Fruit fly (Drosophila melanogaster) whole organism, embryonic: Measurements from ENCODE around the gene acj6.

Experiments
- Atf3 ChIP-seq: fragments of 200-800 bp; sonication (Bioruptor generic); optimal IDR thresholded peaks from 3 replicates; lab custom pipeline; 2016; ENCODE audit warnings: missing biosample characterization, missing genetic modification characterization
- Bgb ChIP-seq: fragments of 200-800 bp; sonication (Bioruptor generic); IDR thresholded peaks from 2 replicates; pipeline ENCODE4 v1.3.6; 2022; ENCODE audit warnings: missing biosample characterization, missing genetic modification characterization; ENCODE audit not compliant: partially characterized antibody
- CG10543 ChIP-seq: fragments of 200-800 bp; sonication (Bioruptor generic); optimal IDR thresholded peaks from 3 replicates; lab custom pipeline; 2017; ENCODE audit warnings: missing biosample characterization, mild to moderate bottlenecking, missing genetic modification characterization, moderate library complexity
- CG11504 ChIP-seq: fragments of 200-800 bp; sonication (Bioruptor generic); optimal IDR thresholded peaks from 3 replicates; lab custom pipeline; 2019; ENCODE audit warnings: missing biosample characterization, mild to moderate bottlenecking, missing genetic modification characterization, moderate library complexity
- CG13123 ChIP-seq: fragments of 200-800 bp; sonication (Bioruptor generic); optimal IDR thresholded peaks from 2 replicates; lab custom pipeline; 2016; ENCODE audit warnings: missing biosample characterization, missing genetic modification characterization
- CG13287 ChIP-seq: fragments of 200-800 bp; sonication (Bioruptor generic); IDR thresholded peaks from 2 replicates; pipeline ENCODE4 v1.3.6; 2022; ENCODE audit warnings: missing biosample characterization, missing genetic modification characterization; ENCODE audit not compliant: partially characterized antibody
- CG13775 ChIP-seq: fragments of 200-800 bp; sonication (Bioruptor generic); optimal IDR thresholded peaks from 3 replicates; lab custom pipeline; 2017; ENCODE audit warnings: missing biosample characterization, mild to moderate bottlenecking, missing genetic modification characterization
- CG18262 ChIP-seq: fragments of 200-800 bp; optimal IDR thresholded peaks from 3 replicates; lab custom pipeline; 2019; ENCODE audit warnings: missing biosample characterization, mild to moderate bottlenecking, missing genetic modification characterization, moderate library complexity
- CG1832 ChIP-seq: fragments of 200-800 bp; sonication (Bioruptor generic); optimal IDR thresholded peaks from 2 replicates; lab custom pipeline; 2017; ENCODE audit warnings: missing biosample characterization, mild to moderate bottlenecking, missing genetic modification characterization, inconsistent platforms
- CG3065 ChIP-seq: fragments of 200-800 bp; sonication (Bioruptor generic); optimal IDR thresholded peaks from 2 replicates; lab custom pipeline; 2016; ENCODE audit warnings: missing biosample characterization, missing genetic modification characterization
- CG31365 ChIP-seq: fragments of 200-800 bp; sonication (Bioruptor generic); optimal IDR thresholded peaks from 2 replicates; lab custom pipeline; 2018; ENCODE audit warnings: missing biosample characterization, mild to moderate bottlenecking, missing genetic modification characterization
- CG3163 ChIP-seq: fragments of 200-800 bp; sonication (Bioruptor generic); optimal IDR thresholded peaks from 3 replicates; lab custom pipeline; 2016; ENCODE audit warnings: missing biosample characterization, missing genetic modification characterization
- CG32772 ChIP-seq: fragments of 200-800 bp; sonication (Bioruptor generic); IDR thresholded peaks from 2 replicates; pipeline ENCODE4 v1.3.6; 2022; ENCODE audit warnings: missing biosample characterization, missing genetic modification characterization
- CG3838 ChIP-seq: fragments of 200-800 bp; sonication (Bioruptor generic); optimal IDR thresholded peaks from 3 replicates; lab custom pipeline; 2016; ENCODE audit warnings: missing biosample characterization, missing genetic modification characterization
- CG3995 ChIP-seq: fragments of 200-800 bp; sonication (Bioruptor generic); optimal IDR thresholded peaks from 3 replicates; lab custom pipeline; 2016; ENCODE audit warnings: missing biosample characterization, missing genetic modification characterization
- CG4282 ChIP-seq: fragments of 200-800 bp; sonication (Bioruptor generic); optimal IDR thresholded peaks from 2 replicates; lab custom pipeline; 2016; ENCODE audit warnings: missing biosample characterization, missing genetic modification characterization
- CG4730 ChIP-seq: fragments of 200-800 bp; sonication (Bioruptor generic); IDR thresholded peaks from 2 replicates; pipeline ENCODE4 v1.3.6; 2022; ENCODE audit warnings: missing biosample characterization, missing genetic modification characterization
- CG5245 ChIP-seq: fragments of 200-800 bp; sonication (Bioruptor generic); optimal IDR thresholded peaks from 3 replicates; lab custom pipeline; 2016; ENCODE audit warnings: missing biosample characterization, missing genetic modification characterization
- CG7357 ChIP-seq: fragments of 200-800 bp; sonication (Bioruptor generic); IDR thresholded peaks from 3 replicates; pipeline ENCODE4 v1.3.6; 2022; ENCODE audit warnings: missing biosample characterization, missing genetic modification characterization
- CG8359 ChIP-seq: fragments of 200-800 bp; sonication (Bioruptor generic); optimal IDR thresholded peaks from 2 replicates; lab custom pipeline; 2017; ENCODE audit warnings: missing biosample characterization, mild to moderate bottlenecking, missing genetic modification characterization, borderline replicate concordance
- CG8765 ChIP-seq: fragments of 200-800 bp; sonication (Bioruptor generic); IDR thresholded peaks from 2 replicates; pipeline ENCODE4 v1.3.6; 2022; ENCODE audit warnings: missing biosample characterization, missing genetic modification characterization
- CoRest ChIP-seq: fragments of 200-800 bp; sonication (Bioruptor generic); optimal IDR thresholded peaks from 3 replicates; lab custom pipeline; 2018; ENCODE audit warnings: missing biosample characterization, mild to moderate bottlenecking, missing genetic modification characterization, moderate library complexity
- Dad ChIP-seq: fragments of 200-800 bp; sonication (Bioruptor generic); optimal IDR thresholded peaks from 3 replicates; lab custom pipeline; 2016; ENCODE audit warnings: missing biosample characterization, missing genetic modification characterization
- Deaf1 ChIP-seq: fragments of 200-800 bp; optimal IDR thresholded peaks from 3 replicates; lab custom pipeline; 2019; ENCODE audit warnings: missing biosample characterization, mild to moderate bottlenecking, missing genetic modification characterization, moderate library complexity
- Dip3 ChIP-seq: fragments of 200-800 bp; sonication (Bioruptor generic); optimal IDR thresholded peaks from 3 replicates; lab custom pipeline; 2016; ENCODE audit warnings: missing biosample characterization, missing genetic modification characterization
- Dp ChIP-seq: fragments of 200-800 bp; sonication (Bioruptor generic); optimal IDR thresholded peaks from 2 replicates; lab custom pipeline; 2018; ENCODE audit warnings: missing biosample characterization, mild to moderate bottlenecking, missing genetic modification characterization, moderate library complexity
- Gsc ChIP-seq: fragments of 200-800 bp; sonication (Bioruptor generic); IDR thresholded peaks from 2 replicates; pipeline ENCODE4 v1.3.6; 2022; ENCODE audit warnings: missing biosample characterization, missing genetic modification characterization
- Gug ChIP-seq: fragments of 200-800 bp; sonication (Bioruptor generic); IDR thresholded peaks from 4 replicates; pipeline ENCODE4 v1.3.6; 2022; ENCODE audit warnings: missing biosample characterization, missing genetic modification characterization
- Jarid2 ChIP-seq: fragments of 200-800 bp; sonication (Bioruptor generic); optimal IDR thresholded peaks from 3 replicates; lab custom pipeline; 2017; ENCODE audit warnings: mild to moderate bottlenecking, missing biosample characterization, missing genetic modification reagents, missing genetic modification characterization
- Med ChIP-seq: fragments of 200-800 bp; sonication (Bioruptor generic); peaks from one replicate; lab custom pipeline; 2016; ENCODE audit warnings: missing biosample characterization, missing genetic modification characterization, mild to moderate bottlenecking, inconsistent platforms, moderate library complexity
- NC2α ChIP-seq: fragments of 200-800 bp; sonication (Bioruptor generic); optimal IDR thresholded peaks from 2 replicates; lab custom pipeline; 2016; ENCODE audit warnings: missing biosample characterization, missing genetic modification characterization
- Nf-YC ChIP-seq: fragments of 200-800 bp; optimal IDR thresholded peaks from 3 replicates; lab custom pipeline; 2019; ENCODE audit warnings: missing biosample characterization, mild to moderate bottlenecking, missing genetic modification characterization, moderate library complexity
- Xrp1 ChIP-seq: fragments of 200-800 bp; sonication (Bioruptor generic); IDR thresholded peaks from 2 replicates; pipeline ENCODE4 v1.3.6; 2022; ENCODE audit warnings: missing biosample characterization, missing genetic modification characterization
- YL-1 ChIP-seq: fragments of 200-800 bp; sonication (Bioruptor generic); optimal IDR thresholded peaks from 3 replicates; lab custom pipeline; 2017; ENCODE audit warnings: missing biosample characterization, mild to moderate bottlenecking, missing genetic modification characterization
- aop ChIP-seq: fragments of 200-800 bp; sonication (Bioruptor generic); IDR thresholded peaks from 2 replicates; pipeline ENCODE4 v1.3.6; 2022; ENCODE audit warnings: missing biosample characterization, missing genetic modification characterization
- ase ChIP-seq: fragments of 200-800 bp; sonication (Bioruptor generic); IDR thresholded peaks from 3 replicates; pipeline ENCODE4 v1.3.6; 2022; ENCODE audit warnings: missing biosample characterization, missing genetic modification characterization
- chif ChIP-seq, 2 experiments: fragments of 200-800 bp; sonication (Bioruptor generic); optimal IDR thresholded peaks; 3 replicates each; lab custom pipeline; 2016; ENCODE audit warnings: missing biosample characterization in 2 of 2, missing genetic modification characterization in 2 of 2
- crc ChIP-seq: fragments of 200-800 bp; sonication (Bioruptor generic); optimal IDR thresholded peaks from 2 replicates; lab custom pipeline; 2016; ENCODE audit warnings: missing biosample characterization, missing genetic modification characterization
- crp ChIP-seq, 2 experiments: fragments of 200-800 bp; sonication (Bioruptor generic); optimal IDR thresholded peaks; 2 replicates in 1 of 2; 3 replicates in 1 of 2; lab custom pipeline; 2017; ENCODE audit warnings: missing biosample characterization in 2 of 2, missing genetic modification characterization in 2 of 2, mild to moderate bottlenecking in 1 of 2, moderate library complexity in 1 of 2
- en ChIP-seq: fragments of 200-800 bp; sonication (Bioruptor generic); optimal IDR thresholded peaks from 2 replicates; lab custom pipeline; 2016; ENCODE audit warnings: missing biosample characterization, missing genetic modification characterization
- fd3F ChIP-seq: fragments of 200-800 bp; sonication (Bioruptor generic); optimal IDR thresholded peaks from 2 replicates; lab custom pipeline; 2018; ENCODE audit warnings: missing biosample characterization, mild to moderate bottlenecking, missing genetic modification characterization, moderate library complexity
- jing ChIP-seq: fragments of 200-800 bp; sonication (Bioruptor generic); optimal IDR thresholded peaks from 2 replicates; lab custom pipeline; 2018; ENCODE audit warnings: missing biosample characterization, mild to moderate bottlenecking, missing genetic modification characterization
- nmo ChIP-seq: fragments of 200-800 bp; sonication (Bioruptor generic); optimal IDR thresholded peaks from 2 replicates; lab custom pipeline; 2018; ENCODE audit warnings: missing biosample characterization, mild to moderate bottlenecking, missing genetic modification characterization, moderate library complexity
- nom ChIP-seq: fragments of 200-800 bp; sonication (Bioruptor generic); optimal IDR thresholded peaks from 2 replicates; lab custom pipeline; 2017; ENCODE audit warnings: missing biosample characterization, missing genetic modification characterization, mild to moderate bottlenecking, moderate library complexity, missing genetic modification reagents
- sc ChIP-seq, 3 experiments: fragments of >200 bp in 2 of 3; fragments of 200-800 bp in 1 of 3; sonication (Bioruptor generic) in 1 of 3; optimal IDR thresholded peaks; 2 replicates in 2 of 3; 3 replicates in 1 of 3; lab custom pipeline; 2017; ENCODE audit warnings: mild to moderate bottlenecking in 1 of 3, missing biosample characterization in 1 of 3, missing genetic modification characterization in 1 of 3, missing genetic modification reagents in 1 of 3
- tap ChIP-seq: fragments of 200-800 bp; optimal IDR thresholded peaks from 3 replicates; lab custom pipeline; 2019; ENCODE audit warnings: missing biosample characterization, mild to moderate bottlenecking, missing genetic modification characterization, moderate library complexity
- tna ChIP-seq: fragments of 200-800 bp; sonication (Bioruptor generic); IDR thresholded peaks from 2 replicates; pipeline ENCODE4 v1.3.6; 2022; ENCODE audit warnings: missing biosample characterization, missing genetic modification characterization; ENCODE audit not compliant: partially characterized antibody
- vvl ChIP-seq: fragments of 200-800 bp; sonication (Bioruptor generic); IDR thresholded peaks from 2 replicates; pipeline ENCODE4 v1.3.6; 2022; ENCODE audit warnings: missing biosample characterization, missing genetic modification characterization

Gene acj6

dm6 chrX:15305975-15306909, 72.6 kb downstream of the acj6 start (continued):
- TF ChIP-seq Atf3 (GFP tag; lab: Kevin White, UChicago) (no peak), CG5245 (GFP tag; lab: Kevin White, UChicago) (no peak), jing (GFP tag; lab: Kevin White, UChicago) (no peak), CoRest (tag; lab: Kevin White, UChicago) (no peak), CG7357 (GFP tag; lab: Robert Waterston, UW) (no peak), nmo (GFP tag; lab: Kevin White, UChicago) (no peak), Deaf1 (tag; lab: Kevin White, UChicago) (peak; percentile 20), sc (optimal IDR thresholded peaks at IDR 0.05; lab: Kevin White, UChicago) (no peak), sc (GFP tag; optimal IDR thresholded peaks at IDR 0.05; lab: Kevin White, UChicago) (no peak), Dad (no peak), Dp (GFP tag; lab: Kevin White, UChicago) (no peak), Gsc (GFP tag; lab: Robert Waterston, UW) (no peak), ase (no peak), YL-1 (no peak), Xrp1 (GFP tag; lab: Robert Waterston, UW) (no peak), chif (GFP tag; optimal IDR thresholded peaks at IDR 0.05; lab: Kevin White, UChicago) (no peak), CG13287 (peak; percentile 8; the same call in 1 of the 2 replicates), CG13123 (GFP tag; lab: Kevin White, UChicago) (no peak), CG10543 (no peak), tna (GFP tag; lab: Robert Waterston, UW) (no peak), fd3F (GFP tag; lab: Kevin White, UChicago) (no peak), Bgb (GFP tag; lab: Robert Waterston, UW) (no peak), CG8765 (no peak), crc (GFP tag; lab: Kevin White, UChicago) (no peak), CG3065 (no peak), tap (tag; lab: Kevin White, UChicago) (no peak), Med (peak; percentile 75), nom (peak; percentile 42), Dip3 (no peak), CG3995 (no peak), CG3838 (GFP tag; lab: Kevin White, UChicago) (no peak), CG13775 (GFP tag; lab: Kevin White, UChicago) (no peak), CG4282 (no peak), CG3163 (GFP tag; lab: Kevin White, UChicago) (peak; percentile 57), CG32772 (GFP tag; lab: Robert Waterston, UW) (no peak), CG31365 (tag; lab: Kevin White, UChicago) (no peak), Gug (GFP tag; lab: Robert Waterston, UW) (no peak), Jarid2 (GFP tag; lab: Kevin White, UChicago) (no peak), CG11504 (tag; lab: Kevin White, UChicago) (no peak), vvl (GFP tag; lab: Robert Waterston, UW) (0 out of 2 replicates have a peak, but pooled peaks have one; percentile 23), CG4730 (GFP tag; lab: Robert Waterston, UW) (no peak), CG18262 (no peak), Nf-YC (tag; lab: Kevin White, UChicago) (peak; percentile 20), CG1832 (GFP tag; lab: Kevin White, UChicago) (peak; percentile 71), crp (GFP tag; optimal IDR thresholded peaks at IDR 0.05; lab: Kevin White, UChicago) (no peak), CG8359 (GFP tag; lab: Kevin White, UChicago) (no peak), aop (GFP tag; lab: Robert Waterston, UW) (no peak), NC2α (no peak), en (GFP tag; lab: Kevin White, UChicago) (no peak)
